Fruit fly (Drosophila melanogaster) whole organism: ENCODE data around the gene CG3841.

Experiments used
- CG8478 ChIP-seq: fragments of >200 bp; optimal IDR thresholded peaks from 2 replicates; lab custom pipeline; 2018; ENCODE audit warnings: inconsistent platforms
- Dll ChIP-seq: fragments of >200 bp; optimal IDR thresholded peaks from 2 replicates; lab custom pipeline; 2017
- EcR ChIP-seq, 2 experiments: fragments of >200 bp; optimal IDR thresholded peaks; 2 replicates each; lab custom pipeline; 2017; ENCODE audit warnings: missing biosample characterization in 2 of 2, missing genetic modification characterization in 2 of 2, missing genetic modification reagents in 2 of 2
- pan ChIP-seq: fragments of >200 bp; optimal IDR thresholded peaks from 2 replicates; lab custom pipeline; 2017
- psq ChIP-seq: fragments of >200 bp; optimal IDR thresholded peaks from 2 replicates; lab custom pipeline; 2017
- usp ChIP-seq: fragments of >200 bp; optimal IDR thresholded peaks from 2 replicates; lab custom pipeline; 2017; ENCODE audit warnings: missing biosample characterization, missing genetic modification characterization, mixed read lengths

CG3841 gene

DNA sequence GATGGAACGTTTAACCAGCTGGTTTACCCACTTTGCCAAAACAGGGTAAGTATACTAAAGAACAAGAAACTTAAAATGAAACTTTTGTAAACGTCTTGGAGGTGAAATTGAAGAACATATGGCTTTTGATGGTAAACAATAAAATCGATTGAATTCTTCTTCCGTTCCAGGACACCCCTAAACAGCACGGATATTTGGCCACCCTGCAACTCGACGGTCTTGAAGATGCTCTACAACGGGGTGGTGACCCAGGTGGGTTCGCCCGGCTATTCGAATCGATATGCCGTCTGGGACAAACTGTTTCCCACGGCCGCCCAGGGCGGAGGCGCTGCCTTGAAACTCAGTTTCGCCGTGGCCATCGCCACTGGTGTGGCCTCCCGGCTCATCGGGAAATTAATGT, 1.9 kb downstream of the CG3841 start:
- TF ChIP-seq CG8478 (lab: Kevin White, UChicago) (no peak), Dll (no peak), EcR (GFP tag; optimal IDR thresholded peaks at IDR 0.05; lab: Kevin White, UChicago) (no peak), usp (GFP tag; lab: Kevin White, UChicago) (no peak), pan (lab: Kevin White, UChicago) (no peak)

DNA sequence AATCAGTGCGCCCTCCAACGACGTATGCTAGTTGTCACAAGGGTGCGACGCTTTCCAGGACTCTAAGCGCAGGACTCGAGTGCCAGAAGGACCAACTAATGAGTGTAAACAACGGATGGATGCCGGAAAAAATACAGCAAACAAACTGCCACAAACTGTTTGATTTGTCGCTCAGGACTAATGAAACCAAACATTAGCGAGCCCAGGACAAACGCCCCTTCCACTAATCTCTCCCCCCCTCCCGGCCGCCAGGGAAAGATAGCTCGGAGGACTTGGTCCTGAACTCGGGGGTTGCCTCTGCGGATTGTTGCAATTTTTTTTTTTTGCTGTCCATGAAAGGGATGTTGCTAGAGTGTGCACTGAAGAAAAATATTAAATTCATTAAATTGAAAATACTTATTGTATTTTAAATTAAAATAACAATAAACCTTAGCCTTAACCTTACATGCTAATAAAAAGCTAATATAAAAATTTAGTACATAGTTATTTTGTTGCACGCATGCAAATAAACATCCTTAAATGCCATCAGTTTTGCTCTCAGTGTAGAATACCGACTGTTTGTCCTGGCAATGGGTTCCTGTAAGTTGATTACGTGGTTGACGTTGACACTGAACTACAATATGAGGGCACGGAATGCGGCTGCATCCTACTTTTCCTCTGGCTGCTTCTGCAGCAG, 5.5 kb downstream of the CG3841 start:
- TF ChIP-seq EcR (GFP tag; optimal IDR thresholded peaks at IDR 0.05; lab: Kevin White, UChicago) (no peak), psq (lab: Kevin White, UChicago) (no peak)

DNA sequence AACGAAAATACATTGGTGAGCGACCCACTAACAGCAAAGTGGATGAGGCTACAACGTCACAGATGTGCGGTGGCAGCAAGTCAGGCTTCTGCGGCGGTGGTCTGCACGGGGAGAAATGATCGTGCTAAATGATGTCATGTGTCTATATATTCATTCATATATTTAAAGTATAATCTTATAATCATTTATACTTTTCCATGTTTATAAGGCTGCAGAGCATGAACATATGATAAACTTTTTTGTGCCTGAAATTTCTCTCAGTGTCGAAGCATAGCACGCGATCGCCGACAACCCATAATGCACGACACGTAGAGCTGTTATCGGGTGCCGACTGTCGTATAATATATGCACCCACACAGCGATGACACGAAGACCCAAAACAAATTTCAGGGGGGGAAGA, 9.1 kb downstream of the CG3841 start:
- no peak for TF ChIP-seq usp (GFP tag; lab: Kevin White, UChicago)
- TF ChIP-seq EcR (GFP tag; optimal IDR thresholded peaks at IDR 0.05; lab: Kevin White, UChicago): no peak
- TF ChIP-seq psq (lab: Kevin White, UChicago): no peak
- TF ChIP-seq Dll: no peak
- no peak for TF ChIP-seq pan (lab: Kevin White, UChicago)
- TF ChIP-seq CG8478 (lab: Kevin White, UChicago): no peak

DNA sequence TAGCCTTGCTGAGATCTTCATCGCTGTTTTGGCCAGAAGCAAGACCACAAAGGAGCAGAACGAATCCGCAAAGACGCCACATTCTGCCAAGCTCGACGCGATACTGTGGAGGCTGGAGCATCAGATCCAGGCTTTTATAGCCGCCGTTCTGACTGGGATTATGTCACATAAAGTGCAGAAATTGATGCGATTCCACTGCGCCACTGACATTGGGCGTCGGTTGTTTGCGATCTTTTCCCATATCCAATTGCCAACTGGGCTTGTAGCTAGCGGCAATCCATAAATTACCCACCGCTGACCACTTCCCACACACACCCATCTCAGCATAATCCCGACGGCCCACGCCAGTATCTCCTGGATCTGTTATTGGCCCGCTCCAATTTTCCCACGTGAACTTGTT, 11.5 kb downstream of the CG3841 start, which contains the start of gene CG4382:
CG4382 (minus strand) TSS at position 101 of the 400 bp plus-strand sequence.
- no peak for TF ChIP-seq usp (GFP tag; lab: Kevin White, UChicago)
- no peak for TF ChIP-seq pan (lab: Kevin White, UChicago)
- TF ChIP-seq CG8478 (lab: Kevin White, UChicago): no peak
- TF ChIP-seq EcR (GFP tag; optimal IDR thresholded peaks at IDR 0.05; lab: Kevin White, UChicago): no peak
- TF ChIP-seq Dll: no peak
- no peak for TF ChIP-seq psq (lab: Kevin White, UChicago)

DNA sequence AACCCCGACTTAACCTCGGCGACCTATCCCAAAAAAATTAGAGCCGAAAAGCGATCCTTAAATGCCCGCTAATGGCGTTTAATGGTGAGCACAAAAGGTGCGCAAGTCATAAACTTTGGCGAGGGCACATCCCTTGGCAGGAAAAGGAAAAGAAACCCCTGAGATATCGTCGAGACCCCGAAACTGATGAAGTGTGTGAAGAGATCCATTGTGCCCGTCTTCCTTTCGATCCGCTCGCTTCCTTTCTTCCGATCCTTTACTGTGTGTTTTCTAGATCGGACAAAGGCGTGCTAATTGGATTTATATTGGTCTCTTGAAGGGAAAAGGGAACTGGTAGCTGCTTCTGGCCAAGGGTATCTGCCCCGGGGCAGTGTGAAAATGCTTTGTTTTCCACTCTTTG, 11.9 kb downstream of the CG3841 start:
- TF ChIP-seq CG8478 (lab: Kevin White, UChicago): no peak
- no peak for TF ChIP-seq EcR (GFP tag; optimal IDR thresholded peaks at IDR 0.05; lab: Kevin White, UChicago)
- no peak for TF ChIP-seq Dll
- TF ChIP-seq usp (GFP tag; lab: Kevin White, UChicago): no peak
- no peak for TF ChIP-seq psq (lab: Kevin White, UChicago)
- no peak for TF ChIP-seq pan (lab: Kevin White, UChicago)

DNA sequence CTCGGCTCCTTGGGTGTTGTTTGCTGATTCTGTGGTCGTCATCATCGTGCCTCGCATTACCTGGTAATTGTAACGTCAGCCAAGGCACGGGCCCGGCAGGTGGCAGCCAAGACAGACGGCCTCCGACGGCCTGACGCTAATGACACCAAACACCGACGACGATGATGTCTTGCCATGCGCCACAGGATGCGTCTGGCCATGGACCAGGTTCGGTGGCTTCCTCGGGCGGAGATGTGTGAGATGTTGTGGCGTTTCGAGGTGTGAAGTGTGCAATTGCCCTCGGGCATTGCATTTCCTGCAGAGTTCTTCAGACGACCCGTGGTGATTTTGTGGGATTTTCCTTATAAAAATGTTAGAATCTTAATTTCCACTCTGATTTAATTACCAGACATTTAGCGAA, 12.8 kb downstream of the CG3841 start:
- TF ChIP-seq EcR (GFP tag; optimal IDR thresholded peaks at IDR 0.05; lab: Kevin White, UChicago) (no peak), pan (lab: Kevin White, UChicago) (no peak), Dll (no peak), psq (lab: Kevin White, UChicago) (no peak), usp (GFP tag; lab: Kevin White, UChicago) (no peak), CG8478 (lab: Kevin White, UChicago) (no peak)

DNA sequence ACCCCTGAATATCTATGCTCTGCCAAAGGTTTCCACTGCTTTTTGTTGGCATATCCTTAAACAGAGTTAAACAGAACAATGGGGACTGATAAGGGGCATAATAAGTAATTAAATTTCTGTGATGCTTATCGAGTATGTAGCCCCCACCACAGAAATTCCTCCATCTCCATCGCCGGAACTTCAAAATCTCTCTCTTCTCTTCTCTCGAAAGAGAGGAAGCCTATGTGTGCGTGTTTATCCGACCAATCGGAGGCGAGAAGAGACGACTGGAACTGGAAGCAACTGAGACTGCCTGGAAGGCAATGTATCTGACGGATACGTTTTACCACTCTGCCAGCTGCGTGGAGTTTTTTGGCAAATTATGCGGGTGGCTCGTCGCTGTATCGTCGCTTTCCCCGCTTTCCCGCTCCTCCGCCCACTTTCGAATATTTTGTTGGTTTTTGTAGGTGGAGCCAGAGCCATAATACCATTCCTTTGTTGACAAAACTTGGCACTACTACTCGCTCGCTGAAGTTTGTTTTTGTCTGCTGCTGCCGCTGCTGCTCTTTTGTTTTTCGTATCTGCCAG, 18.8 kb downstream of the CG3841 start, which contains the start of gene gcm2:
gcm2 (plus strand) TSS at position 566 of the 567 bp plus-strand sequence.
- TF ChIP-seq usp (GFP tag; lab: Kevin White, UChicago) (no peak), EcR (GFP tag; optimal IDR thresholded peaks at IDR 0.05; lab: Kevin White, UChicago) (no peak), pan (lab: Kevin White, UChicago) (no peak), CG8478 (lab: Kevin White, UChicago) (no peak), psq (lab: Kevin White, UChicago) (no peak), Dll (no peak)

DNA sequence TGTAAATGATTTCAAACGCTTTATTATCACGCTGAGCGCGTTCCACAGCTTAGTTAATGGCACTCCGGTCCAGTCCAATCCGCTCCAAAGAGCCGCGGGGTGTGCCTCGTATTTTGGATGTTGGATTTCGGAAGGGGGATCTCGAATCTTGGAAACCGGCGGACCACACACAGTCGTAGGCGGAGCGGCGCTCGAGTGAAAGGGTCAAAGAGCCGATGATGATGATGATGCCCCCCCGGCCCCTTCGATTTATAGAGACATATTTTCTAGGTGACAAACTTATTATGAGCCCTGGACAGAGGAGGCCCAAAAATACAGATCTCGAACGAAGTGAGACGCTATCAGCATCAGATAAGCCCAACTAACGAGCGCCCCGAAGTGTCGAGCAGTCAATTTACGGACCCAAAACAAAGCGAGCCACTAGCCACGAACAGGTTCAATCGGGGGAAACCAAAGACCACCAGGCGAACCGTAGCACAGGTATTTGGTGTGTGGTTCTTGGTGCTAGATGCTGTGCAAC, 20.1 kb downstream of the CG3841 start:
- no peak for TF ChIP-seq usp (GFP tag; lab: Kevin White, UChicago)

DNA sequence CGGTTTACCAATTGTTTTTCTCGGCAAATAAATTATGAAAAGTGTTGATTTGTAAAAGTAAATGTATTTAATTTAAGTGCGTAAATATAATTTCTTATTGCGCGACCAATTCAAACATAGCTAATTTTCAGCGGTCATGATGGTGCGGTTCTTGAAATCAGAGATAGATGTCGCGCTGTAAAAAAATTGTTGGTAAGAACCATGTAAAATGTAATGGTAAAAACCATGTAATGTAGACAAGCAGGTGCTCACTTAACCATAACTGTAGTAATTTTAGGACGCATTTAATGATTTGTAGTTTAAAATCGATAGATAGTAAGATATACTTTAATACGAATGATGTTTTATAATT, 23.4 kb downstream of the CG3841 start:
- TF ChIP-seq psq (lab: Kevin White, UChicago): no peak
- TF ChIP-seq CG8478 (lab: Kevin White, UChicago): no peak
- TF ChIP-seq pan (lab: Kevin White, UChicago): no peak
- no peak for TF ChIP-seq usp (GFP tag; lab: Kevin White, UChicago)
- TF ChIP-seq EcR (GFP tag; optimal IDR thresholded peaks at IDR 0.05; lab: Kevin White, UChicago): no peak
- TF ChIP-seq Dll: no peak

DNA sequence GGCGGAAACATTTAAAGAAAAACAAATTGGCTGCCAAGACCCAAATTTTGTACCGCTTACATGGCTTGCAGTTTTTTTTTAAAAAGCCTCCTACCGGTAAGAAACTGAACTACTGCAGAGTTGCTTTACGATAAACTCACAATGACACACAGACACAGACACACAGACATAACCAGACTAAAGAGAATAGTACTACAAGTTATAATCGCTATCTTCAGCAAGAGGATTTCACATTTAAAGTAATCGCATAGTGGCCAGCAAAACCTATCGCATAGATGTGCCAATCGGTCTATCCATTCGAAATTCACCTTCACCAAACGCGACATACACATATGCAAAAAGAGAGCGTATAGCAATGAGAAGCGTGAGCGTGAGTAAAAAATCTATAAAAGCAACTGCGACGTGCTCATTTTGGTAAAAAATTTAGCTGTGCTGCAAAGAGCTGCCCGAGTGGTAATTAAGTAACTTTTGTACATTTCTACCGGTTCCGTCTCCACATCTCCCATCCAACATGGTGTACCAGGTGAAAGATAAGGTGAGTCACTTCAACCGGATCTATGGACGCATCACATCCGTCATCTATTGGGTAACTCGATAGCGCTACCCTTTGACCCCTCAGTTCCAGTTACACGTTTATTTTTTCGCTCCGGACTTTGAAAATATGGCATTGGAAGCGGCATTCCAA, 23.9 kb downstream of the CG3841 start, which contains the start of gene Trx2:
Trx2 (plus strand) TSS at position 161 of the 685 bp plus-strand sequence.
- TF ChIP-seq pan (lab: Kevin White, UChicago): no peak

DNA sequence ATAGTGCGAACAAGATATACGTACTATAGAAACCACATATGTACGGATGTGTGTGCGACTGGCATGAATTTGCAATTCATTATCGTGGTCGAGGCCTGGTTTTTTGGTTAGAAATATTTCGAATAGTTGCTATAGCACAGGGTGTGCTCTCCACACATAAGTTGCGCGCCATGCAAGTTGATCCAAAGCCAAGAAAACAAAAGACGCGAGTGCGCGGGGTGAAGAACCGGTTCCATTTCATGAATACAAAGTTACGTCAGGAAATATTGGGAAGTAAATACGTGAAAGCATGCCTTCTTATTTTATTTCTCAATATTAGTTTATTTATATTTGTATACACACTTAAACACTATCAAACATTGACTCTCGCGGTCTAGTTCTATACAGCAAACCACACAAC, 24.6 kb downstream of the CG3841 start:
- no peak for TF ChIP-seq usp (GFP tag; lab: Kevin White, UChicago)
- TF ChIP-seq Dll: no peak
- no peak for TF ChIP-seq psq (lab: Kevin White, UChicago)
- TF ChIP-seq pan (lab: Kevin White, UChicago): no peak
- TF ChIP-seq EcR (GFP tag; optimal IDR thresholded peaks at IDR 0.05; lab: Kevin White, UChicago): no peak
- TF ChIP-seq CG8478 (lab: Kevin White, UChicago): no peak
